Fruit fly (Drosophila melanogaster) whole organism, embryonic: ENCODE results near the gene Obp19c.

Source experiments
- Gug ChIP-seq: fragments of 200-800 bp; sonication (Bioruptor generic); IDR thresholded peaks from 4 replicates; pipeline ENCODE4 v1.3.6; 2022; ENCODE audit warnings: missing biosample characterization, missing genetic modification characterization
- Hr3 ChIP-seq: fragments of 200-800 bp; sonication (Bioruptor generic); optimal IDR thresholded peaks from 3 replicates; lab custom pipeline; 2016; ENCODE audit warnings: missing biosample characterization, missing genetic modification characterization
- NC2α ChIP-seq: fragments of 200-800 bp; sonication (Bioruptor generic); optimal IDR thresholded peaks from 2 replicates; lab custom pipeline; 2016; ENCODE audit warnings: missing biosample characterization, missing genetic modification characterization
- abd-A ChIP-seq: fragments of 200-800 bp; sonication (Bioruptor generic); optimal IDR thresholded peaks from 3 replicates; lab custom pipeline; 2019; ENCODE audit warnings: missing biosample characterization, mild to moderate bottlenecking, missing genetic modification characterization, moderate library complexity
- bab2 ChIP-seq: fragments of 200-800 bp; sonication (Bioruptor generic); optimal IDR thresholded peaks from 2 replicates; lab custom pipeline; 2016; ENCODE audit warnings: missing biosample characterization, missing genetic modification characterization
- grn ChIP-seq: fragments of 200-800 bp; sonication (Bioruptor generic); optimal IDR thresholded peaks from 3 replicates; lab custom pipeline; 2017; ENCODE audit warnings: missing biosample characterization, missing genetic modification characterization
- gsb-n ChIP-seq: fragments of 200-800 bp; sonication (Bioruptor generic); optimal IDR thresholded peaks from 3 replicates; lab custom pipeline; 2018; ENCODE audit warnings: missing biosample characterization, mild to moderate bottlenecking, missing genetic modification characterization

- TF ChIP-seq grn (GFP tag; lab: Kevin White, UChicago) (no peak), gsb-n (no peak), Gug (GFP tag; lab: Robert Waterston, UW) (no peak), NC2α (GFP tag; lab: Kevin White, UChicago) (no peak), abd-A (tag; lab: Kevin White, UChicago) (peak; percentile 82), Hr3 (GFP tag; lab: Kevin White, UChicago) (no peak), bab2 (no peak)
These were observed 18.1 kb upstream of the Obp19c start for dm6 chrX:20436866-20437265.
